Worm (Caenorhabditis elegans) whole organism, L4/young adult: ENCODE results near the gene pgp-12.

ENCODE experiments used
- dao-5 ChIP-seq: sonication (generic microtip); optimal IDR thresholded peaks from 2 replicates; lab custom pipeline; 2016; ENCODE audit warnings: missing genotype, missing genetic modification characterization, moderate library complexity, missing compliant biosample characterization
- him-1 ChIP-seq: sonication (generic microtip); optimal IDR thresholded peaks from 2 replicates; lab custom pipeline; 2016; ENCODE audit warnings: missing genotype, missing genetic modification reagents, missing genetic modification characterization, missing compliant biosample characterization

DNA sequence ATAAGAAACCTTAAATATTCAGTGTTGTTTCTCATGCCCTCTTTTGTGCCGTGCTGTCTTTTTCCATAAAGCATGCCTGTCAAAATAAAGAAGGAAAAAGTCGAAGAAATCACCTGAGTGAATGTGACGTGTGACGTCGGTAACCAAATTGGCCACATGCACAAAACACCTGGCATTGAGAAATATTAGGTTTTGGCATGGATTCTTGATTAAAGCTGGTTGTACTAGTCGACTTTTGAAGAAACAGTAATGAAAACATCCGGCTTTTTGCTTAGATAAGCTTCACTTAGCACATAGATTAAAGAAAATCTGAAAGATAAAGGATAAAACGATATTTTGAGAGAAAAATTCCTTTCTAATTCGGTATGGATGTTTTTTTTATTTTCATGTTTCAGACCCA is 5.5 kb upstream of the pgp-12 start:
- TF ChIP-seq him-1 (tag; lab: Kevin White, UChicago): no peak
- TF ChIP-seq dao-5 (tag; lab: Kevin White, UChicago): no peak
